Fruit fly (Drosophila melanogaster): ENCODE measurements around the gene Naa20A.
A peak's percentile ranks its signal among the peaks of the same experiment; 100 is the strongest.

The Naa20A gene

dm6 chrX:19666991-19667409 is 44.1 kb upstream of the Naa20A start, which contains the start of gene Zw:
Zw (plus strand) TSS chrX:19667252.
- TF ChIP-seq psq (GFP tag; optimal IDR thresholded peaks at IDR 0.05) (peak; percentile 47), brk (GFP tag; optimal IDR thresholded peaks at IDR 0.05) (no peak), br (GFP tag; optimal IDR thresholded peaks at IDR 0.05) (peak; percentile 46), N (GFP tag; optimal IDR thresholded peaks at IDR 0.05) (no peak), Mio (GFP tag; optimal IDR thresholded peaks at IDR 0.05) (peak; percentile 33), OdsH (GFP tag; optimal IDR thresholded peaks at IDR 0.05) (peak; percentile 30), dmrt93B (GFP tag; optimal IDR thresholded peaks at IDR 0.05) (peak; percentile 58), Vsx2 (GFP tag; optimal IDR thresholded peaks at IDR 0.05; ENCODE audit: partially characterized antibody) (no peak), usp (GFP tag; optimal IDR thresholded peaks at IDR 0.05) (no peak), h (GFP tag; optimal IDR thresholded peaks at IDR 0.05) (peak; percentile 75), foxo (GFP tag; optimal IDR thresholded peaks at IDR 0.05) (peak in 1 of 2 experiments; percentile 71), Hnf4 (GFP tag; optimal IDR thresholded peaks at IDR 0.05) (peak; percentile 78), sv (GFP tag; optimal IDR thresholded peaks at IDR 0.05) (peak; percentile 3), sage (GFP tag; optimal IDR thresholded peaks at IDR 0.05) (no peak), Hr83 (GFP tag; optimal IDR thresholded peaks at IDR 0.05; ENCODE audit: poor library complexity, severe bottlenecking) (peak; percentile 75), Rel (GFP tag; optimal IDR thresholded peaks at IDR 0.05) (no peak), Rel (tag; optimal IDR thresholded peaks at IDR 0.05) (peak; percentile 42), CrebA (GFP tag; optimal IDR thresholded peaks at IDR 0.05; ENCODE audit: borderline replicate concordance) (no peak), rgr (GFP tag; optimal IDR thresholded peaks at IDR 0.05) (peak; percentile 72), ey (GFP tag; optimal IDR thresholded peaks at IDR 0.05) (peak; percentile 72), fru (GFP tag; optimal IDR thresholded peaks at IDR 0.05) (peak; percentile 67), dsf (GFP tag; optimal IDR thresholded peaks at IDR 0.05; ENCODE audit: borderline replicate concordance) (no peak), HLH106 (tag; optimal IDR thresholded peaks at IDR 0.05) (peak; percentile 71), CG9705 (GFP tag; optimal IDR thresholded peaks at IDR 0.05) (peak; percentile 48), Jra (GFP tag; optimal IDR thresholded peaks at IDR 0.05) (no peak), woc (GFP tag; optimal IDR thresholded peaks at IDR 0.05) (peak; percentile 67), dl (GFP tag; optimal IDR thresholded peaks at IDR 0.05; ENCODE audit: insufficient read depth in 1 of 2, partially characterized antibody in 2 of 2) (no peak), Sp1 (GFP tag; optimal IDR thresholded peaks at IDR 0.05) (peak; percentile 51), CG32264 (GFP tag; optimal IDR thresholded peaks at IDR 0.05) (no peak), tai (GFP tag; optimal IDR thresholded peaks at IDR 0.05) (no peak)

- TF ChIP-seq Rel (GFP tag; optimal IDR thresholded peaks at IDR 0.05) (no peak), Rel (tag; optimal IDR thresholded peaks at IDR 0.05) (peak; percentile 30), Dif (GFP tag; optimal IDR thresholded peaks at IDR 0.05; ENCODE audit: partially characterized antibody) (peak; percentile 48), CG9705 (GFP tag; optimal IDR thresholded peaks at IDR 0.05) (peak; percentile 11), woc (GFP tag; optimal IDR thresholded peaks at IDR 0.05) (peak; percentile 53), rgr (GFP tag; optimal IDR thresholded peaks at IDR 0.05) (peak; percentile 34), fru (GFP tag; optimal IDR thresholded peaks at IDR 0.05) (peak; percentile 37), foxo (GFP tag; optimal IDR thresholded peaks at IDR 0.05) (peak in 1 of 2 experiments; percentile 43), ey (GFP tag; optimal IDR thresholded peaks at IDR 0.05) (peak; percentile 25), Sp1 (GFP tag; optimal IDR thresholded peaks at IDR 0.05) (peak; percentile 49), Hnf4 (GFP tag; optimal IDR thresholded peaks at IDR 0.05) (no peak), tai (GFP tag; optimal IDR thresholded peaks at IDR 0.05) (no peak), br (GFP tag; optimal IDR thresholded peaks at IDR 0.05) (peak; percentile 23), Jra (GFP tag; optimal IDR thresholded peaks at IDR 0.05) (no peak), dmrt93B (GFP tag; optimal IDR thresholded peaks at IDR 0.05) (peak; percentile 20), h (GFP tag; optimal IDR thresholded peaks at IDR 0.05) (peak; percentile 32), Mio (GFP tag; optimal IDR thresholded peaks at IDR 0.05) (no peak), HLH106 (tag; optimal IDR thresholded peaks at IDR 0.05) (peak; percentile 48), Vsx2 (GFP tag; optimal IDR thresholded peaks at IDR 0.05; ENCODE audit: partially characterized antibody) (no peak), brk (GFP tag; optimal IDR thresholded peaks at IDR 0.05) (no peak)
Measured at dm6 chrX:19665684-19666141, 42.8 kb upstream of the Naa20A start.

- TF ChIP-seq ey (GFP tag; optimal IDR thresholded peaks at IDR 0.05), result no peak
- TF ChIP-seq woc (GFP tag; optimal IDR thresholded peaks at IDR 0.05), result peak; percentile 6
- TF ChIP-seq Mio (GFP tag; optimal IDR thresholded peaks at IDR 0.05), result no peak
- no peak for TF ChIP-seq Hr83 (GFP tag; optimal IDR thresholded peaks at IDR 0.05; ENCODE audit: poor library complexity, severe bottlenecking)
- no peak for TF ChIP-seq N (GFP tag; optimal IDR thresholded peaks at IDR 0.05)
- peak; percentile 15 for TF ChIP-seq Hnf4 (GFP tag; optimal IDR thresholded peaks at IDR 0.05)
- TF ChIP-seq h (GFP tag; optimal IDR thresholded peaks at IDR 0.05), result no peak
- TF ChIP-seq dmrt93B (GFP tag; optimal IDR thresholded peaks at IDR 0.05), result no peak
Measured at dm6 chrX:19663859-19664728, 41.2 kb upstream of the Naa20A start, which contains the start of the genes CG14223 and Ssu72. CG14223 (minus strand) TSS chrX:19663971. Ssu72 (plus strand) TSS chrX:19664561.

Data from whole organism, wandering third instar larva.